Worm (Caenorhabditis elegans) whole organism, early embryonic: ENCODE measurements around the gene W04G3.10.

Experiments
- B0310.2 ChIP-seq: sonication (generic microtip); optimal IDR thresholded peaks from 2 replicates; lab custom pipeline; 2016; ENCODE audit warnings: mild to moderate bottlenecking, missing genetic modification characterization, missing compliant biosample characterization
- ama-1 ChIP-seq: fragments of 150-350 bp; optimal IDR thresholded peaks from 2 replicates; lab custom pipeline; 2014
- ceh-13 ChIP-seq: fragments of 200-800 bp; sonication (Bioruptor generic); optimal IDR thresholded peaks from 2 replicates; lab custom pipeline; 2018; ENCODE audit warnings: mild to moderate bottlenecking, missing genetic modification characterization, missing compliant biosample characterization
- ets-7 ChIP-seq: sonication (generic microtip); optimal IDR thresholded peaks from 2 replicates; lab custom pipeline; 2016; ENCODE audit warnings: missing genotype, missing genetic modification characterization, missing compliant biosample characterization
- hmbx-1 ChIP-seq: sonication (generic microtip); optimal IDR thresholded peaks from 2 replicates; lab custom pipeline; 2016; ENCODE audit warnings: mild to moderate bottlenecking, missing genetic modification characterization, missing compliant biosample characterization
- pes-1 ChIP-seq: fragments of 200-800 bp; sonication (Bioruptor generic); IDR thresholded peaks from 2 replicates; pipeline ENCODE4 v1.3.6; 2022; ENCODE audit warnings: missing genetic modification reagents, missing genetic modification characterization, missing compliant biosample characterization
- scrt-1 ChIP-seq: fragments of 200-800 bp; sonication (Bioruptor generic); IDR thresholded peaks from 2 replicates; pipeline ENCODE4 v1.3.6; 2022; ENCODE audit warnings: missing genetic modification characterization, missing compliant biosample characterization
- sea-1 ChIP-seq: fragments of 200-800 bp; sonication (Bioruptor generic); conservative IDR thresholded peaks from 2 replicates; pipeline ENCODE4 v1.3.6; 2022; ENCODE audit warnings: missing genetic modification characterization, missing compliant biosample characterization
- tbx-11 ChIP-seq: fragments of 200-800 bp; sonication (Bioruptor generic); IDR thresholded peaks from 2 replicates; pipeline ENCODE4 v1.3.6; 2022; ENCODE audit warnings: missing genetic modification characterization, missing compliant biosample characterization
- tbx-37 ChIP-seq: fragments of 200-800 bp; sonication (Bioruptor generic); conservative IDR thresholded peaks from 2 replicates; pipeline ENCODE4 v1.3.6; 2022; ENCODE audit warnings: missing genetic modification reagents, missing genetic modification characterization, missing compliant biosample characterization
- tra-4 ChIP-seq: sonication (generic microtip); optimal IDR thresholded peaks from 2 replicates; lab custom pipeline; 2017; ENCODE audit warnings: missing genetic modification characterization, missing compliant biosample characterization

DNA sequence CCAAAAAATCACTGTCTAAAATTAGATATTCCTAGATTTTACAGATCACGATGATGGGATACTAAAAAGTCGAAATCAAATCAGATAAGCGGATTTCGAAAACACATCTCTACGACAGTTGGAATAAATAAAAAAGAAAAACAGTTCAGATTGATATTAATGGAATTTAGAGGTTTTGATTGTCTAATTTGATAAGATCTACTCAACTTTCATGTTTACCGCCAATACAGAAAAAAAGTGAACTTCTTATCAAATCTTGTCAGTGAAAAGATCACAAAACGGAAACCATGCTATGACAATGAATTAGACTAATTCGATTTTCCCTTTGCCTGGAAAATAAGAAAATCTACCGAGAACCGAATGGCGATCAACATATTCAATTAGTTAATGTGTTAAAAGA lies 48.2 kb upstream of the W04G3.10 start:
- TF ChIP-seq ets-7 (tag; lab: Kevin White, UChicago) (no peak), scrt-1 (GFP tag; lab: Robert Waterston, UW) (no peak), tbx-37 (GFP tag; lab: Robert Waterston, UW) (no peak), ceh-13 (no peak), ama-1 (no peak), hmbx-1 (tag; lab: Kevin White, UChicago) (no peak), sea-1 (GFP tag; lab: Robert Waterston, UW) (no peak), tbx-11 (GFP tag; lab: Robert Waterston, UW) (no peak), pes-1 (GFP tag; lab: Robert Waterston, UW) (no peak), tra-4 (tag; lab: Kevin White, UChicago) (no peak), B0310.2 (no peak)
